Worm (Caenorhabditis elegans) whole organism, young adult: ENCODE measurements around the gene F54C8.7.

ENCODE experiments used
- B0261.1 ChIP-seq: sonication (generic microtip); optimal IDR thresholded peaks from 2 replicates; lab custom pipeline; 2016; ENCODE audit warnings: mild to moderate bottlenecking, missing genetic modification characterization, moderate library complexity, missing compliant biosample characterization
- C06A6.2 ChIP-seq: fragments of 200-800 bp; sonication (Bioruptor generic); conservative IDR thresholded peaks from 2 replicates; pipeline ENCODE4 v1.3.6; 2022; ENCODE audit warnings: missing genetic modification characterization, missing compliant biosample characterization
- F33H1.4 ChIP-seq: fragments of 200-800 bp; sonication (Bioruptor generic); IDR thresholded peaks from 2 replicates; pipeline ENCODE4 v1.3.6; 2022; ENCODE audit warnings: missing genetic modification reagents, missing genetic modification characterization, missing compliant biosample characterization
- F37B4.10 ChIP-seq: fragments of 200-800 bp; sonication (Bioruptor generic); IDR thresholded peaks from 2 replicates; pipeline ENCODE4 v1.3.6; 2022; ENCODE audit warnings: missing genetic modification characterization, missing compliant biosample characterization
- F39B2.1 ChIP-seq: fragments of 200-800 bp; sonication (Bioruptor generic); IDR thresholded peaks from 2 replicates; pipeline ENCODE4 v1.3.6; 2022; ENCODE audit warnings: missing genetic modification reagents, missing genetic modification characterization, missing compliant biosample characterization
- F49E8.2 ChIP-seq: sonication (generic microtip); optimal IDR thresholded peaks from 3 replicates; lab custom pipeline; 2017; ENCODE audit warnings: missing genetic modification characterization, mild to moderate bottlenecking, missing compliant biosample characterization, antibody characterized with exemption, moderate library complexity; ENCODE audit not compliant: insufficient read depth
- F52B5.7 ChIP-seq: sonication (generic microtip); optimal IDR thresholded peaks from 2 replicates; lab custom pipeline; 2016; ENCODE audit warnings: mild to moderate bottlenecking, missing genetic modification characterization, missing compliant biosample characterization
- ZK185.1 ChIP-seq: sonication (generic microtip); optimal IDR thresholded peaks from 2 replicates; lab custom pipeline; 2016; ENCODE audit warnings: mild to moderate bottlenecking, missing genetic modification characterization, missing compliant biosample characterization; ENCODE audit not compliant: poor library complexity, severe bottlenecking
- aptf-2 ChIP-seq: fragments of 200-800 bp; sonication (Bioruptor generic); conservative IDR thresholded peaks from 2 replicates; pipeline ENCODE4 v1.3.6; 2022; ENCODE audit warnings: missing genetic modification reagents, missing genetic modification characterization, missing compliant biosample characterization
- aptf-3 ChIP-seq: fragments of 200-800 bp; sonication (Bioruptor generic); IDR thresholded peaks from 2 replicates; pipeline ENCODE4 v1.3.6; 2022; ENCODE audit warnings: missing genetic modification characterization, missing compliant biosample characterization
- atf-7 ChIP-seq: sonication (generic microtip); optimal IDR thresholded peaks from 2 replicates; lab custom pipeline; 2017; ENCODE audit warnings: mild to moderate bottlenecking, missing genetic modification characterization, missing compliant biosample characterization
- athp-1 ChIP-seq: sonication (generic microtip); optimal IDR thresholded peaks from 2 replicates; lab custom pipeline; 2017; ENCODE audit warnings: mild to moderate bottlenecking, missing genetic modification characterization, missing compliant biosample characterization
- attf-3 ChIP-seq: fragments of 200-800 bp; sonication (Bioruptor generic); conservative IDR thresholded peaks from 2 replicates; pipeline ENCODE4 v1.3.6; 2022; ENCODE audit warnings: missing genetic modification reagents, missing genetic modification characterization, missing compliant biosample characterization
- ceh-27 ChIP-seq: fragments of 200-800 bp; sonication (Bioruptor generic); optimal IDR thresholded peaks from 2 replicates; lab custom pipeline; 2018; ENCODE audit warnings: mild to moderate bottlenecking, missing genetic modification characterization, moderate library complexity, missing compliant biosample characterization
- ceh-40 ChIP-seq: fragments of 200-800 bp; sonication (Bioruptor generic); IDR thresholded peaks from 2 replicates; pipeline ENCODE4 v1.3.6; 2022; ENCODE audit warnings: missing genetic modification characterization, missing compliant biosample characterization
- ceh-58 ChIP-seq: fragments of 200-800 bp; sonication (Bioruptor generic); IDR thresholded peaks from 2 replicates; pipeline ENCODE4 v1.3.6; 2022; ENCODE audit warnings: missing genetic modification characterization, missing compliant biosample characterization
- ceh-79 ChIP-seq: sonication (generic microtip); optimal IDR thresholded peaks from 2 replicates; lab custom pipeline; 2017; ENCODE audit warnings: mild to moderate bottlenecking, missing genetic modification characterization, missing compliant biosample characterization
- ceh-91 ChIP-seq: fragments of 200-800 bp; sonication (Bioruptor generic); IDR thresholded peaks from 2 replicates; pipeline ENCODE4 v1.3.6; 2022; ENCODE audit warnings: missing genetic modification reagents, missing genetic modification characterization, missing compliant biosample characterization
- die-1 ChIP-seq: sonication (generic microtip); optimal IDR thresholded peaks from 2 replicates; lab custom pipeline; 2016; ENCODE audit warnings: missing genotype, mild to moderate bottlenecking, missing genetic modification characterization, missing compliant biosample characterization
- dpl-1 ChIP-seq: fragments of 150-350 bp; optimal IDR thresholded peaks from 2 replicates; lab custom pipeline; 2014; ENCODE audit warnings: missing biosample characterization, missing genetic modification reagents, missing genetic modification characterization
- efl-1 ChIP-seq: fragments of 150-350 bp; optimal IDR thresholded peaks from 2 replicates; lab custom pipeline; 2014; ENCODE audit warnings: missing biosample characterization, missing genetic modification reagents, missing genetic modification characterization
- egl-18 ChIP-seq: fragments of 200-800 bp; sonication (Bioruptor generic); IDR thresholded peaks from 2 replicates; pipeline ENCODE4 v1.3.6; 2022; ENCODE audit warnings: missing genetic modification reagents, missing genetic modification characterization, missing compliant biosample characterization
- ets-4 ChIP-seq: fragments of 200-800 bp; sonication (Bioruptor generic); optimal IDR thresholded peaks from 2 replicates; lab custom pipeline; 2018; ENCODE audit warnings: mild to moderate bottlenecking, missing genetic modification characterization, missing compliant biosample characterization
- hrde-1 ChIP-seq: sonication (generic microtip); optimal IDR thresholded peaks from 2 replicates; lab custom pipeline; 2016; ENCODE audit warnings: missing genetic modification characterization, mild to moderate bottlenecking, missing compliant biosample characterization, moderate library complexity, missing genotype, missing genetic modification reagents, borderline replicate concordance
- lin-35 ChIP-seq, 3 experiments: fragments of 150-350 bp in 2 of 3; sonication (generic microtip) in 1 of 3; optimal IDR thresholded peaks; 2 replicates each; lab custom pipeline; 2014 to 2018; ENCODE audit warnings: missing biosample characterization in 3 of 3, missing genetic modification characterization in 3 of 3, missing genetic modification reagents in 3 of 3
- lin-40 ChIP-seq: sonication (generic microtip); optimal IDR thresholded peaks from 2 replicates; lab custom pipeline; 2016; ENCODE audit warnings: missing genetic modification characterization, mild to moderate bottlenecking, missing compliant biosample characterization, missing genotype, missing genetic modification reagents
- lsl-1 ChIP-seq: fragments of 200-800 bp; sonication (Bioruptor generic); optimal IDR thresholded peaks from 2 replicates; lab custom pipeline; 2018; ENCODE audit warnings: mild to moderate bottlenecking, missing genetic modification characterization, moderate library complexity, missing compliant biosample characterization
- madf-10 ChIP-seq: sonication (generic microtip); optimal IDR thresholded peaks from 2 replicates; lab custom pipeline; 2016; ENCODE audit warnings: mild to moderate bottlenecking, missing genetic modification characterization, missing compliant biosample characterization
- madf-8 ChIP-seq: fragments of 200-800 bp; sonication (Bioruptor generic); conservative IDR thresholded peaks from 2 replicates; pipeline ENCODE4 v1.3.6; 2022; ENCODE audit warnings: missing genetic modification reagents, missing genetic modification characterization, missing compliant biosample characterization
- mxl-1 ChIP-seq: sonication (generic microtip); optimal IDR thresholded peaks from 2 replicates; lab custom pipeline; 2016; ENCODE audit warnings: missing genetic modification characterization, missing compliant biosample characterization
- nfya-1 ChIP-seq: sonication (generic microtip); optimal IDR thresholded peaks from 2 replicates; lab custom pipeline; 2017; ENCODE audit warnings: antibody characterized with exemption, missing compliant biosample characterization, missing genetic modification characterization, borderline replicate concordance; ENCODE audit not compliant: insufficient read depth
- nfya-2 ChIP-seq: fragments of 200-800 bp; sonication (Bioruptor generic); IDR thresholded peaks from 2 replicates; pipeline ENCODE4 v1.3.6; 2022; ENCODE audit warnings: missing genetic modification reagents, missing genetic modification characterization, missing compliant biosample characterization
- nhr-80 ChIP-seq: sonication (generic microtip); optimal IDR thresholded peaks from 2 replicates; lab custom pipeline; 2016; ENCODE audit warnings: missing genetic modification characterization, missing compliant biosample characterization
- snpc-1.3 ChIP-seq: sonication (generic microtip); optimal IDR thresholded peaks from 2 replicates; lab custom pipeline; 2017; ENCODE audit warnings: missing genetic modification characterization, mild to moderate bottlenecking, missing compliant biosample characterization, antibody characterized with exemption, moderate library complexity, missing genotype, missing genetic modification reagents; ENCODE audit not compliant: insufficient read depth
- xnd-1 ChIP-seq: sonication (generic microtip); optimal IDR thresholded peaks from 2 replicates; lab custom pipeline; 2016; ENCODE audit warnings: missing genotype, missing genetic modification reagents, missing genetic modification characterization, missing compliant biosample characterization
- zim-3 ChIP-seq: sonication (generic microtip); optimal IDR thresholded peaks from 2 replicates; lab custom pipeline; 2017; ENCODE audit warnings: mild to moderate bottlenecking, missing genetic modification characterization, moderate library complexity, missing compliant biosample characterization
- ztf-6 ChIP-seq: fragments of 200-800 bp; sonication (Bioruptor generic); IDR thresholded peaks from 2 replicates; pipeline ENCODE4 v1.3.6; 2022; ENCODE audit warnings: missing genetic modification reagents, missing genetic modification characterization, missing compliant biosample characterization

F54C8.7 gene

DNA sequence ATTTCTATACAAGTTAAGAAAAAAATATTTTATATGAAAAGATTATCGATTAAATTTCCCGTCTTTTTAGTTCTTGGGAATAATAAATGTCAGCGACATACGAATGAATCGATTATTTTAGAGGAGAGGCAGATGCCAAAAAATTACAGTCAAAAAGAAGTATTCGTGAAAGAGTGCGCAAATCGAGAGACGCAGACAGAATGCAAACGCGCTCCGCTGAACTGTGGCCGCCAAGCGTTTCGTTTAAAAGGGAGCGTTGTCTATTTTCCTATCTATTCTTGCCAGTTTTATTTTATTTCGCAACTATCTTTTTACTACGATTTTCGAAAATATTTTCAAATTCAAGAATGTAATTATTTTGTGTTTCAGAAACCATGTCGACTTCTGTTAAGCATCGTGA, 13.2 kb upstream of the F54C8.7 start, which contains the start of gene baf-1 (continued):
- TF ChIP-seq ceh-58 (GFP tag; lab: Robert Waterston, UW) (no peak), nfya-1 (no peak), snpc-1.3 (tag; lab: Kevin White, UChicago) (peak; percentile 15), madf-10 (tag; lab: Kevin White, UChicago) (no peak), B0261.1 (tag; lab: Kevin White, UChicago) (no peak), hrde-1 (tag; lab: Kevin White, UChicago) (no peak), lin-35 (GFP tag; optimal IDR thresholded peaks at IDR 0.05; lab: Kevin White, UChicago) (peak in 1 of 3 experiments; percentile 51), ets-4 (GFP tag; lab: Kevin White, UChicago) (no peak), ZK185.1 (tag; lab: Kevin White, UChicago) (no peak), die-1 (tag; lab: Kevin White, UChicago) (no peak), aptf-3 (no peak), ztf-6 (GFP tag; lab: Robert Waterston, UW) (no peak), lsl-1 (GFP tag; lab: Kevin White, UChicago) (peak; percentile 44), attf-3 (GFP tag; lab: Robert Waterston, UW) (0 out of 2 replicates have a peak, but pooled peaks have one; percentile 28), mxl-1 (no peak), C06A6.2 (GFP tag; lab: Robert Waterston, UW) (no peak), zim-3 (tag; lab: Kevin White, UChicago) (no peak), lin-40 (tag; lab: Kevin White, UChicago) (peak; percentile 50), ceh-27 (no peak), F49E8.2 (tag; lab: Kevin White, UChicago) (peak; percentile 20), egl-18 (GFP tag; lab: Robert Waterston, UW) (no peak), madf-8 (GFP tag; lab: Robert Waterston, UW) (0 out of 2 replicates have a peak, but pooled peaks have one; percentile 15), aptf-2 (no peak), athp-1 (no peak), nfya-2 (no peak), F33H1.4 (GFP tag; lab: Robert Waterston, UW) (no peak), F39B2.1 (GFP tag; lab: Robert Waterston, UW) (no peak), ceh-79 (tag; lab: Kevin White, UChicago) (no peak)

DNA sequence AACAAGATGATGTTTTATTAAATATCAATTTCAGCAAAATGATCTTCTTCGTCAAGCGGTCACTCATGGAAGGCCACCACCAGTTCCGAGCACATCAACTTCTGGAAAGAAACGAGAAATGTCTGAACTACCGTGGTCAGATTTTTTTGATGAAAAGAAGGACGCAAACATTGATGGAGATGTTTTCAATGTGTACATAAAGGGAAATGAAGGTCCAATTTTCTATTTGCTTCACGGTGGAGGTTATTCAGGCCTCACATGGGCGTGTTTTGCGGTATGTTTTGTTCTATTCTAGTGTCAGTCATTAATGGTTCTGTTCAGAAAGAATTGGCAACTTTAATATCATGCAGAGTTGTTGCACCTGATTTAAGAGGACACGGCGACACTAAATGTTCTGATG, 12.0 kb upstream of the F54C8.7 start, which contains the start of gene B0464.6:
Gene B0464.6 (minus strand): TSS at position 101 of the 400 bp plus-strand sequence.
- TF ChIP-seq F33H1.4 (GFP tag; lab: Robert Waterston, UW) (no peak), nhr-80 (tag; lab: Kevin White, UChicago) (no peak), ceh-91 (GFP tag; lab: Robert Waterston, UW) (no peak), xnd-1 (tag; lab: Kevin White, UChicago) (no peak), F52B5.7 (tag; lab: Kevin White, UChicago) (no peak), dpl-1 (GFP tag; lab: Kevin White, UChicago) (no peak), zim-3 (tag; lab: Kevin White, UChicago) (no peak), ceh-40 (GFP tag; lab: Robert Waterston, UW) (no peak), efl-1 (GFP tag; lab: Kevin White, UChicago) (no peak), atf-7 (tag; lab: Kevin White, UChicago) (no peak), F37B4.10 (GFP tag; lab: Robert Waterston, UW) (no peak)
